Fruit fly (Drosophila melanogaster): ENCODE measurements around the gene Naa60.

The Naa60 gene

DNA sequence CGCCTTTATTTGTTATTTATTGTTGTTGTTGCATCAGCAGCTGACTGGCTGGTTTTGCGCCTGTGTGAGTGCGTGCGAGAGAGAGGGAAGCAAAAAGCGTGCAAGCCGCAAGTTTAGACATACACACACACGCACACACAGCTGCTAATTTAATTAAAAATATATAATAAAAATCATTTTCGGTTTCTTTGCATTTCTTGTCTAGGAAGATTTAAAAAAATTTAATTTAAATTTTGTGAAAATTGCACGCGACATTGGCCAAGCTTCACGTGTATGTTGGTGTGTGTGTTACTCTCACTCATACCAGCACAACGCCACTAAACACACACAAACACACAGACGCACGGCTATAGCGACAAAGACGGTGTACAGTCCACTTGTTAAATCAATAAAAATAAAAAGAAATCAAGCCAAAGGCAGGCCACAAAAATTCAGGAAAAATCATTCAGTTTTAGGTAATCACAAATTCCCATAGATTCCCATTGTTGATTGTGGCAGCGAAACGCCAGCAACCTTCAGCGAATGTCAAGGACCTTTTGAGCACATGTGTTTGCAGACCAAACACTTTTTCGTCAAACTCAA is 33.1 kb upstream of the Naa60 start (continued):
- TF ChIP-seq unpg (GFP tag; optimal IDR thresholded peaks at IDR 0.05), result peak; percentile 36
- TF ChIP-seq PHDP (tag; optimal IDR thresholded peaks at IDR 0.05), result peak; percentile 4
- no peak for TF ChIP-seq hkb (optimal IDR thresholded peaks at IDR 0.05)
- TF ChIP-seq hkb (GFP tag; IDR thresholded peaks at IDR 0.05), result peak; percentile 58
- TF ChIP-seq ranshi (GFP tag; IDR thresholded peaks at IDR 0.05), result 0 out of 2 replicates have a peak, but pooled peaks have one; percentile 9
- peak in 1 of 2 experiments; percentile 30 for TF ChIP-seq eve (GFP tag; optimal IDR thresholded peaks at IDR 0.05)
- peak in 1 of 2 experiments; percentile 2 for TF ChIP-seq Trl (optimal IDR thresholded peaks at IDR 0.05)
- TF ChIP-seq Trl (GFP tag; optimal IDR thresholded peaks at IDR 0.05), result no peak
- no peak for TF ChIP-seq CG10979 (tag; optimal IDR thresholded peaks at IDR 0.05)
- peak; percentile 22; the same call in 2 of the 3 replicates for TF ChIP-seq Aef1 (GFP tag; IDR thresholded peaks at IDR 0.05)
- TF ChIP-seq prd (optimal IDR thresholded peaks at IDR 0.05), result no peak
- peak; percentile 43; the same call in 2 of the 3 replicates for TF ChIP-seq prd (GFP tag; IDR thresholded peaks at IDR 0.05)
- peak; percentile 33; the same call in 1 of the 3 replicates for TF ChIP-seq otp (GFP tag; IDR thresholded peaks at IDR 0.05)
- TF ChIP-seq CG2712 (tag; optimal IDR thresholded peaks at IDR 0.05), result peak; percentile 7
- peak; percentile 57; the same call in 1 of the 2 replicates for TF ChIP-seq stc (GFP tag; IDR thresholded peaks at IDR 0.05)
- TF ChIP-seq Dbx (GFP tag; IDR thresholded peaks at IDR 0.05), result 0 out of 3 replicates have a peak, but pooled peaks have one; percentile 6
- TF ChIP-seq CG11560 (tag; IDR thresholded peaks at IDR 0.05), result no peak
- 0 out of 3 replicates have a peak, but pooled peaks have one; percentile 39 for TF ChIP-seq CG3726 (GFP tag; IDR thresholded peaks at IDR 0.05)
- no peak for TF ChIP-seq pan (optimal IDR thresholded peaks at IDR 0.05)
- peak in 1 of 2 experiments; percentile 51 for TF ChIP-seq pan (GFP tag; optimal IDR thresholded peaks at IDR 0.05 in 1 of 2, IDR thresholded peaks at IDR 0.05 in 1 of 2)
- no peak for TF ChIP-seq CG31365 (tag; optimal IDR thresholded peaks at IDR 0.05)
- TF ChIP-seq rib (GFP tag; IDR thresholded peaks at IDR 0.05), result peak; percentile 12; the same call in 1 of the 2 replicates
- no peak for TF ChIP-seq sisA (GFP tag; IDR thresholded peaks at IDR 0.05)
- TF ChIP-seq CG11456 (GFP tag; IDR thresholded peaks at IDR 0.05), result no peak
- peak; percentile 31 for TF ChIP-seq CG12391 (tag; optimal IDR thresholded peaks at IDR 0.05)
- TF ChIP-seq Vsx1 (GFP tag; optimal IDR thresholded peaks at IDR 0.05), result peak; percentile 53
- 0 out of 2 replicates have a peak, but pooled peaks have one; percentile 8 for TF ChIP-seq CG14667 (GFP tag; IDR thresholded peaks at IDR 0.05)
- TF ChIP-seq CG6254 (GFP tag; optimal IDR thresholded peaks at IDR 0.05), result peak; percentile 31
- 0 out of 2 replicates have a peak, but pooled peaks have one; percentile 35 for TF ChIP-seq Taf1 (GFP tag; IDR thresholded peaks at IDR 0.05)
- no peak for TF ChIP-seq lbe (GFP tag; optimal IDR thresholded peaks at IDR 0.05)
- no peak for TF ChIP-seq lola (GFP tag; optimal IDR thresholded peaks at IDR 0.05)
- peak; percentile 67 for TF ChIP-seq CG4360 (GFP tag; IDR thresholded peaks at IDR 0.05)
- TF ChIP-seq Ptx1 (GFP tag; IDR thresholded peaks at IDR 0.05), result peak; percentile 44
- TF ChIP-seq CG11696 (GFP tag; IDR thresholded peaks at IDR 0.05), result 0 out of 2 replicates have a peak, but pooled peaks have one; percentile 26
- peak; percentile 63; the same call in 2 of the 3 replicates for TF ChIP-seq CG11695 (GFP tag; IDR thresholded peaks at IDR 0.05)
- peak; percentile 60 for TF ChIP-seq Med (GFP tag)
- TF ChIP-seq E2f1 (GFP tag; IDR thresholded peaks at IDR 0.05), result peak; percentile 27; the same call in 1 of the 2 replicates
- 0 out of 3 replicates have a peak, but pooled peaks have one; percentile 50 for TF ChIP-seq zfh1 (GFP tag; IDR thresholded peaks at IDR 0.05)
- TF ChIP-seq Hmr (GFP tag; optimal IDR thresholded peaks at IDR 0.05), result peak; percentile 19
- peak; percentile 24; the same call in 1 of the 2 replicates for TF ChIP-seq vvl (GFP tag; IDR thresholded peaks at IDR 0.05)
- TF ChIP-seq CG8478 (optimal IDR thresholded peaks at IDR 0.05), result peak; percentile 76
- peak; percentile 39; the same call in 1 of the 2 replicates for TF ChIP-seq CG6689 (GFP tag; IDR thresholded peaks at IDR 0.05)
- no peak for TF ChIP-seq CG4282 (GFP tag; optimal IDR thresholded peaks at IDR 0.05)
- TF ChIP-seq lmd (GFP tag; IDR thresholded peaks at IDR 0.05), result 0 out of 2 replicates have a peak, but pooled peaks have one; percentile 25
- no peak for TF ChIP-seq pnt (GFP tag; optimal IDR thresholded peaks at IDR 0.05)
- TF ChIP-seq CG14441 (GFP tag; IDR thresholded peaks at IDR 0.05), result 0 out of 2 replicates have a peak, but pooled peaks have one; percentile 19
- no peak for TF ChIP-seq CG4854 (GFP tag; optimal IDR thresholded peaks at IDR 0.05)
- 0 out of 2 replicates have a peak, but pooled peaks have one; percentile 35 for TF ChIP-seq wdn (GFP tag; IDR thresholded peaks at IDR 0.05)
- no peak for TF ChIP-seq pros (GFP tag; optimal IDR thresholded peaks at IDR 0.05)
- peak; percentile 5; the same call in 1 of the 2 replicates for TF ChIP-seq CG9215 (GFP tag; IDR thresholded peaks at IDR 0.05)
- TF ChIP-seq Adf1 (GFP tag; IDR thresholded peaks at IDR 0.05), result peak; percentile 6; the same call in 1 of the 2 replicates
